Worm (Caenorhabditis elegans) whole organism, late embryonic: Measurements from ENCODE around the gene sdpn-1.
A peak's percentile ranks its signal among the peaks of the same experiment; 100 is the strongest.

ENCODE experiments used
- K02D7.2 ChIP-seq: sonication (generic microtip); optimal IDR thresholded peaks from 2 replicates; lab custom pipeline; 2017; ENCODE audit warnings: mild to moderate bottlenecking, missing genetic modification characterization, missing compliant biosample characterization
- Y22D7AL.16 ChIP-seq: sonication (generic microtip); optimal IDR thresholded peaks from 2 replicates; lab custom pipeline; 2016; ENCODE audit warnings: missing genetic modification characterization, missing compliant biosample characterization
- ama-1 ChIP-seq: fragments of 150-350 bp; optimal IDR thresholded peaks from 2 replicates; lab custom pipeline; 2014
- dve-1 ChIP-seq: sonication (generic microtip); optimal IDR thresholded peaks from 2 replicates; lab custom pipeline; 2017; ENCODE audit warnings: antibody characterized with exemption, mild to moderate bottlenecking, missing genetic modification characterization, missing compliant biosample characterization
- fkh-10 ChIP-seq: fragments of 150-350 bp; optimal IDR thresholded peaks from 2 replicates; lab custom pipeline; 2014; ENCODE audit warnings: missing biosample characterization, missing genetic modification reagents, missing genetic modification characterization
- hlh-30 ChIP-seq: sonication (generic microtip); optimal IDR thresholded peaks from 2 replicates; lab custom pipeline; 2017; ENCODE audit warnings: antibody characterized with exemption, missing genetic modification characterization, missing compliant biosample characterization; ENCODE audit not compliant: insufficient read depth
- mec-3 ChIP-seq: sonication (generic microtip); optimal IDR thresholded peaks from 2 replicates; lab custom pipeline; 2016; ENCODE audit warnings: borderline replicate concordance, missing genetic modification characterization, missing compliant biosample characterization
- pha-4 ChIP-seq: fragments of 150-350 bp; optimal IDR thresholded peaks from 2 replicates; lab custom pipeline; 2018; ENCODE audit warnings: missing biosample characterization, missing genetic modification reagents, missing genetic modification characterization
- pqm-1 ChIP-seq: sonication (generic microtip); optimal IDR thresholded peaks from 2 replicates; lab custom pipeline; 2016; ENCODE audit warnings: missing genetic modification characterization, missing compliant biosample characterization
- sox-4 ChIP-seq: sonication (generic microtip); optimal IDR thresholded peaks from 2 replicates; lab custom pipeline; 2017; ENCODE audit warnings: mild to moderate bottlenecking, missing genetic modification characterization, inconsistent platforms, missing compliant biosample characterization
- zip-5 ChIP-seq: sonication (generic microtip); optimal IDR thresholded peaks from 2 replicates; lab custom pipeline; 2016; ENCODE audit warnings: missing genetic modification characterization, missing compliant biosample characterization

DNA sequence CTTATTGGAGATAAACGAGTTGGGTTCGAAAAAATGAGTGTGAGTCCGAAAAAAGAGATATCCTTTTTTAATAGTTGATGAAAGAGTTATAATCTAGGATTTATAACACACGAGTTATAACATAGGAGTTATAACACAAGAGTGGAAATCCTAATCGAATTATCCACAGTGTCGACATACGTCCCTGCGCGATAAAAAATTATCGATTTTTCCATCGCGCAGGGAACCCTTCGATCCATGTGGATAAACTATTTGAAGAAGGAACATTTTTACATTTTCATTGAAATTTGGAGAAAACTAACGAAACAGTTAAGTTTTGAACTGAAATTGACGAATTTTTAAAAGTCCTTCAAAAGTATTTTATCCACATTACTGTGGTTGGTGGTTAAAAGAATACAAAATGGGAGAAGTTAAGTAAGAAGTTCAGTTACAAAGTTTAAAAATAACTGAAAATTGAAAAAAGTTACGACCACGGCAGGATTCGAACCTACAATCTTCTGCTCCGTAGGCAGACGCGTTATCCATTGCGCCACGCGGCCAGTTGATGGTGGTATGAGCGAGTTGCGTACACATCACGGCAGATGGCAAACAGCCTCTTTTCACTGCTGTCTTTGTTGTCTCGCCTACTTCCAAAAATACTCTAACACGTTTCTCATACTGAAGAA lies 38.3 kb upstream of the sdpn-1 start:
- TF ChIP-seq hlh-30 (tag; lab: Kevin White, UChicago) (peak; percentile 76), ama-1 (lab: Kevin White, UChicago) (no peak), zip-5 (no peak), Y22D7AL.16 (tag; lab: Kevin White, UChicago) (no peak), pqm-1 (peak; percentile 66), dve-1 (tag; lab: Kevin White, UChicago) (peak; percentile 91), pha-4 (tag; lab: Kevin White, UChicago) (no peak), fkh-10 (GFP tag; lab: Kevin White, UChicago) (peak; percentile 66), sox-4 (tag; lab: Kevin White, UChicago) (no peak), mec-3 (no peak), K02D7.2 (tag; lab: Kevin White, UChicago) (no peak)
